Worm (Caenorhabditis elegans): Measurements from ENCODE around the gene F10A3.11.

The F10A3.11 gene

ce11 chrV:16148805-16149204 lies 13.7 kb upstream of the F10A3.11 start, which contains the start of gene F10A3.4:
Gene F10A3.4 (plus strand): TSS chrV:16149105.
- TF ChIP-seq med-1 (GFP tag; optimal IDR thresholded peaks at IDR 0.05; ENCODE audit: insufficient read depth) = no peak
- TF ChIP-seq ztf-29 (GFP tag; IDR thresholded peaks at IDR 0.05) = no peak
- TF ChIP-seq flt-1 (GFP tag; IDR thresholded peaks at IDR 0.05) = no peak
- no peak for TF ChIP-seq klf-2 (GFP tag; conservative IDR thresholded peaks at IDR 0.05)
- TF ChIP-seq ref-1 (GFP tag; conservative IDR thresholded peaks at IDR 0.05) = no peak
- TF ChIP-seq tab-1 (GFP tag; IDR thresholded peaks at IDR 0.05) = no peak
- TF ChIP-seq ztf-23 (GFP tag; IDR thresholded peaks at IDR 0.05) = no peak
- no peak for TF ChIP-seq cog-1 (tag; optimal IDR thresholded peaks at IDR 0.05)
- TF ChIP-seq T22C8.4 (GFP tag; IDR thresholded peaks at IDR 0.05) = no peak

ce11 chrV:16153375-16153774 lies 9.1 kb upstream of the F10A3.11 start, which contains the start of gene str-254:
Gene str-254 (minus strand): TSS chrV:16153475.
- TF ChIP-seq klf-2 (GFP tag; conservative IDR thresholded peaks at IDR 0.05) = no peak

ce11 chrV:16155111-16155510 lies 7.4 kb upstream of the F10A3.11 start, which contains the start of gene str-97:
Gene str-97 (minus strand): TSS chrV:16155211.
- no peak for TF ChIP-seq ztf-23 (GFP tag; IDR thresholded peaks at IDR 0.05)
- TF ChIP-seq ref-1 (GFP tag; conservative IDR thresholded peaks at IDR 0.05) = no peak
- TF ChIP-seq T22C8.4 (GFP tag; IDR thresholded peaks at IDR 0.05) = no peak
- TF ChIP-seq ztf-29 (GFP tag; IDR thresholded peaks at IDR 0.05) = no peak
- no peak for TF ChIP-seq klf-2 (GFP tag; conservative IDR thresholded peaks at IDR 0.05)
- no peak for TF ChIP-seq tab-1 (GFP tag; IDR thresholded peaks at IDR 0.05)
- TF ChIP-seq cog-1 (tag; optimal IDR thresholded peaks at IDR 0.05) = no peak
- TF ChIP-seq flt-1 (GFP tag; IDR thresholded peaks at IDR 0.05) = no peak
- no peak for TF ChIP-seq med-1 (GFP tag; optimal IDR thresholded peaks at IDR 0.05; ENCODE audit: insufficient read depth)

ce11 chrV:16158391-16158790 lies 4.1 kb upstream of the F10A3.11 start, which contains the start of gene str-99:
Gene str-99 (minus strand): TSS chrV:16158491.
- TF ChIP-seq klf-2 (GFP tag; conservative IDR thresholded peaks at IDR 0.05) (no peak), ztf-29 (GFP tag; IDR thresholded peaks at IDR 0.05) (no peak), tab-1 (GFP tag; IDR thresholded peaks at IDR 0.05) (no peak), med-1 (GFP tag; optimal IDR thresholded peaks at IDR 0.05; ENCODE audit: insufficient read depth) (no peak), T22C8.4 (GFP tag; IDR thresholded peaks at IDR 0.05) (no peak), ztf-23 (GFP tag; IDR thresholded peaks at IDR 0.05) (no peak), ref-1 (GFP tag; conservative IDR thresholded peaks at IDR 0.05) (no peak), cog-1 (tag; optimal IDR thresholded peaks at IDR 0.05) (no peak), flt-1 (GFP tag; IDR thresholded peaks at IDR 0.05) (no peak)

ce11 chrV:16159594-16159993 lies 2.9 kb upstream of the F10A3.11 start, which contains the start of gene F10A3.17:
Gene F10A3.17 (minus strand): TSS chrV:16159694.
- TF ChIP-seq ztf-29 (GFP tag; IDR thresholded peaks at IDR 0.05) (no peak), tab-1 (GFP tag; IDR thresholded peaks at IDR 0.05) (no peak), ref-1 (GFP tag; conservative IDR thresholded peaks at IDR 0.05) (no peak), flt-1 (GFP tag; IDR thresholded peaks at IDR 0.05) (no peak)

ce11 chrV:16160087-16160486 lies 2.4 kb upstream of the F10A3.11 start:
- no peak for TF ChIP-seq ztf-23 (GFP tag; IDR thresholded peaks at IDR 0.05)
- TF ChIP-seq ztf-29 (GFP tag; IDR thresholded peaks at IDR 0.05) = no peak
- TF ChIP-seq cog-1 (tag; optimal IDR thresholded peaks at IDR 0.05) = no peak
- TF ChIP-seq flt-1 (GFP tag; IDR thresholded peaks at IDR 0.05) = no peak
- TF ChIP-seq klf-2 (GFP tag; conservative IDR thresholded peaks at IDR 0.05) = no peak
- TF ChIP-seq tab-1 (GFP tag; IDR thresholded peaks at IDR 0.05) = no peak
- TF ChIP-seq med-1 (GFP tag; optimal IDR thresholded peaks at IDR 0.05; ENCODE audit: insufficient read depth) = no peak
- no peak for TF ChIP-seq T22C8.4 (GFP tag; IDR thresholded peaks at IDR 0.05)
- no peak for TF ChIP-seq ref-1 (GFP tag; conservative IDR thresholded peaks at IDR 0.05)

ce11 chrV:16163719-16164118 lies 1.2 kb downstream of the F10A3.11 start, which contains the start of gene F10A3.12:
Gene F10A3.12 (plus strand): TSS chrV:16164019.
- TF ChIP-seq ztf-29 (GFP tag; IDR thresholded peaks at IDR 0.05) (no peak), flt-1 (GFP tag; IDR thresholded peaks at IDR 0.05) (no peak), T22C8.4 (GFP tag; IDR thresholded peaks at IDR 0.05) (no peak), klf-2 (GFP tag; conservative IDR thresholded peaks at IDR 0.05) (no peak), med-1 (GFP tag; optimal IDR thresholded peaks at IDR 0.05; ENCODE audit: insufficient read depth) (no peak), ztf-23 (GFP tag; IDR thresholded peaks at IDR 0.05) (no peak), tab-1 (GFP tag; IDR thresholded peaks at IDR 0.05) (no peak), cog-1 (tag; optimal IDR thresholded peaks at IDR 0.05) (no peak)

- TF ChIP-seq cog-1 (tag; optimal IDR thresholded peaks at IDR 0.05) (no peak), tab-1 (GFP tag; IDR thresholded peaks at IDR 0.05) (no peak), klf-2 (GFP tag; conservative IDR thresholded peaks at IDR 0.05) (no peak), T22C8.4 (GFP tag; IDR thresholded peaks at IDR 0.05) (no peak), ztf-29 (GFP tag; IDR thresholded peaks at IDR 0.05) (no peak), ztf-23 (GFP tag; IDR thresholded peaks at IDR 0.05) (no peak), med-1 (GFP tag; optimal IDR thresholded peaks at IDR 0.05; ENCODE audit: insufficient read depth) (no peak), ref-1 (GFP tag; conservative IDR thresholded peaks at IDR 0.05) (no peak), flt-1 (GFP tag; IDR thresholded peaks at IDR 0.05) (no peak)
Measured at ce11 chrV:16165936-16166335, 3.5 kb downstream of the F10A3.11 start, which contains the start of gene str-108. Gene str-108 (plus strand): TSS chrV:16166236.

ce11 chrV:16169026-16169425 lies 6.5 kb downstream of the F10A3.11 start, which contains the start of gene str-111:
Gene str-111 (minus strand): TSS chrV:16169126.
- TF ChIP-seq cog-1 (tag; optimal IDR thresholded peaks at IDR 0.05) (no peak), klf-2 (GFP tag; conservative IDR thresholded peaks at IDR 0.05) (no peak), ztf-23 (GFP tag; IDR thresholded peaks at IDR 0.05) (no peak), ref-1 (GFP tag; conservative IDR thresholded peaks at IDR 0.05) (no peak), ztf-29 (GFP tag; IDR thresholded peaks at IDR 0.05) (no peak)

- TF ChIP-seq cog-1 (tag; optimal IDR thresholded peaks at IDR 0.05) = no peak
- no peak for TF ChIP-seq ztf-29 (GFP tag; IDR thresholded peaks at IDR 0.05)
- TF ChIP-seq ref-1 (GFP tag; conservative IDR thresholded peaks at IDR 0.05) = no peak
- no peak for TF ChIP-seq T22C8.4 (GFP tag; IDR thresholded peaks at IDR 0.05)
- no peak for TF ChIP-seq tab-1 (GFP tag; IDR thresholded peaks at IDR 0.05)
- TF ChIP-seq flt-1 (GFP tag; IDR thresholded peaks at IDR 0.05) = no peak
- TF ChIP-seq med-1 (GFP tag; optimal IDR thresholded peaks at IDR 0.05; ENCODE audit: insufficient read depth) = no peak
- no peak for TF ChIP-seq klf-2 (GFP tag; conservative IDR thresholded peaks at IDR 0.05)
- TF ChIP-seq ztf-23 (GFP tag; IDR thresholded peaks at IDR 0.05) = no peak
Measured at ce11 chrV:16171721-16172120, 9.2 kb downstream of the F10A3.11 start, which contains the start of gene K05D4.9. Gene K05D4.9 (minus strand): TSS chrV:16171821.

Data from whole organism, midembryonic.